Worm (Caenorhabditis elegans): ENCODE data around the gene hif-1.

DNA sequence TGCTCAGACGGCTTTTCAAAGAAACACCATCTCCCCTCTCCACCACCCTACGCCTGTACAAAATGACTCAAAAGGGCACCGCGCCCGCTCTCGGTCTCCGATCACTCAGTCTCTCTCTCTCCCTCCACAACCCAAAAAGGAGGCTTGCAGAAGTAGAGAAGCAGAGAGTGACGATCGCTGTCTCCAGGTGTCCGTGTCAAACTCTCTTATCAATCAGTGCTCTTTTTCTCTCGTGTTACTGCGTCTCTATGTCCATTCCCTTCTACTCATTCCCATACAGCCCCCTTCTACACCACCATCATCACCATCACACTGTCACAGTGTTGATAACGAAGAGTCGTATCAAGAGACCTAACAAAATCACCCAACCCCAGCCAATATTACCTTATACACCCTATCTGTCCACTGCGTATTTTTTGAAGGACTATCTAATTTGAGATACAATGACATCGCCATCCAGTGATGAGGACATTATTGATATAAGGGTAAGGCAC is 27.6 kb upstream of the hif-1 start, which contains the start of gene pha-4:
- TF ChIP-seq nhr-237 (tag; optimal IDR thresholded peaks at IDR 0.05) (no peak), unc-62 (GFP tag; optimal IDR thresholded peaks at IDR 0.05) (no peak), ceh-16 (tag; optimal IDR thresholded peaks at IDR 0.05) (no peak), unc-39 (tag; optimal IDR thresholded peaks at IDR 0.05) (no peak), zag-1 (tag; optimal IDR thresholded peaks at IDR 0.05) (no peak), mdl-1 (tag; optimal IDR thresholded peaks at IDR 0.05) (no peak), elt-3 (tag; optimal IDR thresholded peaks at IDR 0.05) (no peak), elt-2 (tag; optimal IDR thresholded peaks at IDR 0.05) (peak; percentile 86), skn-1 (tag; optimal IDR thresholded peaks at IDR 0.05) (no peak)

Measured in whole organism, L3 larva.